Fruit fly (Drosophila melanogaster) whole organism, embryonic: Measurements from ENCODE around the gene Tusp.
A peak's percentile ranks its signal among the peaks of the same experiment; 100 is the strongest.

Experiments
- BEAF-32 ChIP-seq: fragments of 200-800 bp; sonication (Bioruptor generic); optimal IDR thresholded peaks from 3 replicates; lab custom pipeline; 2017; ENCODE audit warnings: missing biosample characterization, missing genetic modification characterization, mild to moderate bottlenecking, moderate library complexity, missing genetic modification reagents
- CG12744 ChIP-seq: fragments of 200-800 bp; sonication (Bioruptor generic); optimal IDR thresholded peaks from 2 replicates; lab custom pipeline; 2016; ENCODE audit warnings: missing biosample characterization, missing genetic modification characterization
- CG14860 ChIP-seq: fragments of 200-800 bp; sonication (Bioruptor generic); IDR thresholded peaks from 3 replicates; pipeline ENCODE4 v1.3.6; 2022; ENCODE audit warnings: missing biosample characterization, missing genetic modification characterization; ENCODE audit not compliant: partially characterized antibody
- CG17802 ChIP-seq: fragments of 200-800 bp; sonication (Bioruptor generic); optimal IDR thresholded peaks from 2 replicates; lab custom pipeline; 2018; ENCODE audit warnings: missing biosample characterization, mild to moderate bottlenecking, missing genetic modification characterization, moderate library complexity
- CG17829 ChIP-seq: fragments of 200-800 bp; optimal IDR thresholded peaks from 2 replicates; lab custom pipeline; 2019; ENCODE audit warnings: missing biosample characterization, mild to moderate bottlenecking, missing genetic modification characterization, moderate library complexity
- CG17912 ChIP-seq: fragments of 200-800 bp; sonication (Bioruptor generic); optimal IDR thresholded peaks from 2 replicates; lab custom pipeline; 2018; ENCODE audit warnings: missing biosample characterization, mild to moderate bottlenecking, missing genetic modification characterization
- CG18619 ChIP-seq: fragments of 200-800 bp; sonication (Bioruptor generic); optimal IDR thresholded peaks from 3 replicates; lab custom pipeline; 2017; ENCODE audit warnings: missing biosample characterization, mild to moderate bottlenecking, missing genetic modification characterization
- CG2712 ChIP-seq: fragments of 200-800 bp; optimal IDR thresholded peaks from 3 replicates; lab custom pipeline; 2019; ENCODE audit warnings: missing biosample characterization, mild to moderate bottlenecking, missing genetic modification characterization, moderate library complexity
- CG3995 ChIP-seq: fragments of 200-800 bp; sonication (Bioruptor generic); optimal IDR thresholded peaks from 3 replicates; lab custom pipeline; 2016; ENCODE audit warnings: missing biosample characterization, missing genetic modification characterization
- CG4360 ChIP-seq: fragments of 200-800 bp; sonication (Bioruptor generic); IDR thresholded peaks from 2 replicates; pipeline ENCODE4 v1.3.6; 2022; ENCODE audit warnings: missing biosample characterization, missing genetic modification characterization
- CG6791 ChIP-seq: fragments of 200-800 bp; sonication (Bioruptor generic); IDR thresholded peaks from 3 replicates; pipeline ENCODE4 v1.3.6; 2022; ENCODE audit warnings: missing biosample characterization, missing genetic modification characterization; ENCODE audit not compliant: partially characterized antibody
- CG7271 ChIP-seq: fragments of 200-800 bp; sonication (Bioruptor generic); optimal IDR thresholded peaks from 2 replicates; lab custom pipeline; 2018; ENCODE audit warnings: missing biosample characterization, mild to moderate bottlenecking, missing genetic modification characterization, moderate library complexity
- CG8290 ChIP-seq, 3 experiments: fragments of 200-800 bp; sonication (Bioruptor generic); optimal IDR thresholded peaks; 2 replicates each; lab custom pipeline; 2016 to 2019; ENCODE audit warnings: missing biosample characterization in 3 of 3, missing genetic modification characterization in 3 of 3, mild to moderate bottlenecking in 2 of 3, moderate library complexity in 1 of 3
- CG8359 ChIP-seq: fragments of 200-800 bp; sonication (Bioruptor generic); optimal IDR thresholded peaks from 2 replicates; lab custom pipeline; 2017; ENCODE audit warnings: missing biosample characterization, mild to moderate bottlenecking, missing genetic modification characterization, borderline replicate concordance
- CG9437 ChIP-seq: fragments of 200-800 bp; sonication (Bioruptor generic); optimal IDR thresholded peaks from 2 replicates; lab custom pipeline; 2018; ENCODE audit warnings: missing biosample characterization, mild to moderate bottlenecking, missing genetic modification characterization
- CTCF ChIP-seq: fragments of 200-800 bp; sonication (Bioruptor generic); optimal IDR thresholded peaks from 2 replicates; lab custom pipeline; 2017; ENCODE audit warnings: missing biosample characterization, mild to moderate bottlenecking, missing genetic modification characterization, moderate library complexity
- CkIIα-i1 ChIP-seq: fragments of 200-800 bp; sonication (Bioruptor generic); IDR thresholded peaks from 2 replicates; pipeline ENCODE4 v1.3.6; 2022; ENCODE audit warnings: missing biosample characterization, missing genetic modification characterization
- CrebB ChIP-seq: fragments of 200-800 bp; sonication (Bioruptor generic); optimal IDR thresholded peaks from 3 replicates; lab custom pipeline; 2018; ENCODE audit warnings: missing biosample characterization, mild to moderate bottlenecking, missing genetic modification characterization
- E2f2 ChIP-seq: fragments of 200-800 bp; sonication (Bioruptor generic); IDR thresholded peaks from 2 replicates; pipeline ENCODE4 v1.3.6; 2022; ENCODE audit warnings: missing biosample characterization, missing genetic modification characterization
- Elba2 ChIP-seq: fragments of 200-800 bp; sonication (Bioruptor generic); optimal IDR thresholded peaks from 3 replicates; lab custom pipeline; 2016; ENCODE audit warnings: missing biosample characterization, missing genetic modification characterization
- Ets65A ChIP-seq: fragments of 200-800 bp; sonication (Bioruptor generic); peaks from one replicate; lab custom pipeline; 2016; ENCODE audit warnings: missing biosample characterization, missing genetic modification characterization
- Ets97D ChIP-seq: fragments of 200-800 bp; sonication (Bioruptor generic); optimal IDR thresholded peaks from 3 replicates; lab custom pipeline; 2016; ENCODE audit warnings: missing biosample characterization, missing genetic modification characterization
- Gug ChIP-seq: fragments of 200-800 bp; sonication (Bioruptor generic); IDR thresholded peaks from 4 replicates; pipeline ENCODE4 v1.3.6; 2022; ENCODE audit warnings: missing biosample characterization, missing genetic modification characterization
- HHEX ChIP-seq: fragments of 200-800 bp; sonication (Bioruptor generic); optimal IDR thresholded peaks from 3 replicates; lab custom pipeline; 2017; ENCODE audit warnings: missing biosample characterization, mild to moderate bottlenecking, missing genetic modification characterization, missing genetic modification reagents
- Lhr ChIP-seq: fragments of 200-800 bp; sonication (Bioruptor generic); optimal IDR thresholded peaks from 3 replicates; lab custom pipeline; 2017; ENCODE audit warnings: mild to moderate bottlenecking, missing biosample characterization, missing genetic modification reagents, missing genetic modification characterization
- MESR4 ChIP-seq: fragments of 200-800 bp; sonication (Bioruptor generic); optimal IDR thresholded peaks from 2 replicates; lab custom pipeline; 2018; ENCODE audit warnings: missing biosample characterization, mild to moderate bottlenecking, missing genetic modification characterization, moderate library complexity
- MTF-1 ChIP-seq: fragments of 200-800 bp; sonication (Bioruptor generic); optimal IDR thresholded peaks from 2 replicates; lab custom pipeline; 2018; ENCODE audit warnings: missing biosample characterization, mild to moderate bottlenecking, missing genetic modification characterization, borderline replicate concordance
- Mrtf ChIP-seq: fragments of 200-800 bp; sonication (Bioruptor generic); IDR thresholded peaks from 3 replicates; pipeline ENCODE4 v1.3.6; 2022; ENCODE audit warnings: missing biosample characterization, missing genetic modification characterization
- Neu2 ChIP-seq: fragments of 200-800 bp; sonication (Bioruptor generic); optimal IDR thresholded peaks from 3 replicates; lab custom pipeline; 2016; ENCODE audit warnings: missing biosample characterization, missing genetic modification characterization, borderline replicate concordance
- PHDP ChIP-seq: fragments of 200-800 bp; sonication (Bioruptor generic); optimal IDR thresholded peaks from 3 replicates; lab custom pipeline; 2018; ENCODE audit warnings: missing biosample characterization, mild to moderate bottlenecking, missing genetic modification characterization, moderate library complexity
- Pdp1 ChIP-seq, 2 experiments: fragments of 200-800 bp; sonication (Bioruptor generic); optimal IDR thresholded peaks; 3 replicates each; lab custom pipeline; 2016; ENCODE audit warnings: missing biosample characterization in 2 of 2, missing genetic modification characterization in 2 of 2, mild to moderate bottlenecking in 1 of 2, moderate library complexity in 1 of 2
- Scr ChIP-seq: fragments of 200-800 bp; sonication (Bioruptor generic); IDR thresholded peaks from 2 replicates; pipeline ENCODE4 v1.3.6; 2022; ENCODE audit warnings: missing biosample characterization, missing genetic modification characterization; ENCODE audit not compliant: partially characterized antibody
- Sox100B ChIP-seq: fragments of 200-800 bp; sonication (Bioruptor generic); optimal IDR thresholded peaks from 3 replicates; lab custom pipeline; 2018; ENCODE audit warnings: missing biosample characterization, mild to moderate bottlenecking, missing genetic modification characterization
- bcd ChIP-seq: fragments of 200-800 bp; sonication (Bioruptor generic); optimal IDR thresholded peaks from 2 replicates; lab custom pipeline; 2017; ENCODE audit warnings: missing biosample characterization, mild to moderate bottlenecking, missing genetic modification characterization
- br ChIP-seq: fragments of >200 bp; optimal IDR thresholded peaks from 2 replicates; lab custom pipeline; 2017
- dm ChIP-seq: fragments of 200-800 bp; sonication (Bioruptor generic); optimal IDR thresholded peaks from 3 replicates; lab custom pipeline; 2016; ENCODE audit warnings: missing biosample characterization, missing genetic modification characterization
- en ChIP-seq: fragments of 200-800 bp; sonication (Bioruptor generic); optimal IDR thresholded peaks from 2 replicates; lab custom pipeline; 2016; ENCODE audit warnings: missing biosample characterization, missing genetic modification characterization
- esg ChIP-seq: fragments of 200-800 bp; sonication (Bioruptor generic); conservative IDR thresholded peaks from 2 replicates; pipeline ENCODE4 v1.3.6; 2022; ENCODE audit warnings: missing biosample characterization, missing genetic modification characterization
- exex ChIP-seq: fragments of 200-800 bp; sonication (Bioruptor generic); optimal IDR thresholded peaks from 4 replicates; lab custom pipeline; 2018; ENCODE audit warnings: missing biosample characterization, mild to moderate bottlenecking, missing genetic modification characterization, moderate library complexity
- h ChIP-seq: fragments of >200 bp; optimal IDR thresholded peaks from 2 replicates; lab custom pipeline; 2017
- ind ChIP-seq: fragments of 200-800 bp; sonication (Bioruptor generic); optimal IDR thresholded peaks from 3 replicates; lab custom pipeline; 2016; ENCODE audit warnings: missing biosample characterization, missing genetic modification characterization
- lbe ChIP-seq: fragments of 200-800 bp; sonication (Bioruptor generic); optimal IDR thresholded peaks from 2 replicates; lab custom pipeline; 2016; ENCODE audit warnings: missing biosample characterization, mild to moderate bottlenecking, missing genetic modification characterization
- lola ChIP-seq, 3 experiments: fragments of >200 bp in 2 of 3; fragments of 200-800 bp in 1 of 3; sonication (Bioruptor generic) in 1 of 3; optimal IDR thresholded peaks; 2 replicates each; lab custom pipeline; 2017 to 2019; ENCODE audit warnings: missing biosample characterization in 3 of 3, missing genetic modification characterization in 3 of 3, mild to moderate bottlenecking in 1 of 3, moderate library complexity in 1 of 3
- maf-S ChIP-seq: fragments of 200-800 bp; sonication (Bioruptor generic); optimal IDR thresholded peaks from 2 replicates; lab custom pipeline; 2016; ENCODE audit warnings: missing biosample characterization, missing genetic modification characterization
- p53 ChIP-seq: fragments of 200-800 bp; sonication (Bioruptor generic); optimal IDR thresholded peaks from 2 replicates; lab custom pipeline; 2016; ENCODE audit warnings: missing biosample characterization, missing genetic modification characterization
- pzg ChIP-seq: fragments of 200-800 bp; sonication (Bioruptor generic); optimal IDR thresholded peaks from 3 replicates; lab custom pipeline; 2018; ENCODE audit warnings: missing biosample characterization, mild to moderate bottlenecking, missing genetic modification characterization, moderate library complexity
- row ChIP-seq: fragments of 200-800 bp; sonication (Bioruptor generic); IDR thresholded peaks from 3 replicates; pipeline ENCODE4 v1.3.6; 2022; ENCODE audit warnings: missing biosample characterization, missing genetic modification characterization
- seq ChIP-seq: fragments of 200-800 bp; sonication (Bioruptor generic); IDR thresholded peaks from 2 replicates; pipeline ENCODE4 v1.3.6; 2022; ENCODE audit warnings: missing biosample characterization, missing genetic modification characterization
- shn ChIP-seq: fragments of 200-800 bp; sonication (Bioruptor generic); optimal IDR thresholded peaks from 3 replicates; lab custom pipeline; 2016; ENCODE audit warnings: missing biosample characterization, missing genetic modification characterization
- sug ChIP-seq: fragments of 200-800 bp; optimal IDR thresholded peaks from 2 replicates; lab custom pipeline; 2019; ENCODE audit warnings: missing biosample characterization, mild to moderate bottlenecking, missing genetic modification characterization, moderate library complexity

Tusp gene

dm6 chr3R:27558660-27559319 is 48.9 kb upstream of the Tusp start, which contains the start of gene Klp98A (continued):
- TF ChIP-seq CG2712 (tag; lab: Kevin White, UChicago) (peak; percentile 50), CG8290 (GFP tag; optimal IDR thresholded peaks at IDR 0.05; lab: Kevin White, UChicago) (peak; percentile 40), CG8290 (tag; optimal IDR thresholded peaks at IDR 0.05; lab: Kevin White, UChicago) (peak in 1 of 2 experiments; percentile 82), Scr (GFP tag; lab: Robert Waterston, UW) (no peak), lbe (GFP tag; lab: Kevin White, UChicago) (no peak), exex (tag; lab: Kevin White, UChicago) (no peak), HHEX (GFP tag; lab: Kevin White, UChicago) (no peak), CkIIα-i1 (GFP tag; lab: Robert Waterston, UW) (no peak), MESR4 (GFP tag; lab: Kevin White, UChicago) (peak; percentile 65), CG6791 (GFP tag; lab: Robert Waterston, UW) (no peak), MTF-1 (peak; percentile 41), BEAF-32 (peak; percentile 49), shn (GFP tag; lab: Kevin White, UChicago) (no peak), esg (no peak), p53 (GFP tag; lab: Kevin White, UChicago) (peak; percentile 10), en (GFP tag; lab: Kevin White, UChicago) (no peak), CrebB (peak; percentile 41), Gug (GFP tag; lab: Robert Waterston, UW) (no peak), Ets65A (GFP tag; lab: Kevin White, UChicago) (peak; percentile 81), CG7271 (tag; lab: Kevin White, UChicago) (no peak), maf-S (GFP tag; lab: Kevin White, UChicago) (peak; percentile 1), Pdp1 (GFP tag; optimal IDR thresholded peaks at IDR 0.05; lab: Kevin White, UChicago) (peak in 1 of 2 experiments; percentile 67), Neu2 (GFP tag; lab: Kevin White, UChicago) (no peak), row (GFP tag; lab: Robert Waterston, UW) (peak; percentile 15; the same call in 1 of the 3 replicates), CG17912 (GFP tag; lab: Kevin White, UChicago) (peak; percentile 14), sug (tag; lab: Kevin White, UChicago) (peak; percentile 22), ind (GFP tag; lab: Kevin White, UChicago) (no peak), seq (GFP tag; lab: Robert Waterston, UW) (no peak), bcd (GFP tag; lab: Kevin White, UChicago) (no peak), h (lab: Kevin White, UChicago) (no peak), Ets97D (peak; percentile 58), CG8359 (GFP tag; lab: Kevin White, UChicago) (peak; percentile 9), CG9437 (GFP tag; lab: Kevin White, UChicago) (no peak), CG17829 (tag; lab: Kevin White, UChicago) (peak; percentile 54), Lhr (GFP tag; lab: Kevin White, UChicago) (peak; percentile 82), CG17802 (tag; lab: Kevin White, UChicago) (no peak), Elba2 (peak; percentile 48), pzg (GFP tag; lab: Kevin White, UChicago) (peak; percentile 95), CG18619 (peak; percentile 6), dm (GFP tag; lab: Kevin White, UChicago) (peak; percentile 1), Sox100B (GFP tag; lab: Kevin White, UChicago) (no peak), lola (GFP tag; optimal IDR thresholded peaks at IDR 0.05; lab: Kevin White, UChicago) (no peak), CG14860 (GFP tag; lab: Robert Waterston, UW) (no peak), br (no peak), E2f2 (GFP tag; lab: Robert Waterston, UW) (peak; percentile 63), Mrtf (GFP tag; lab: Robert Waterston, UW) (no peak), CG3995 (GFP tag; lab: Kevin White, UChicago) (no peak), PHDP (tag; lab: Kevin White, UChicago) (peak; percentile 8), CG12744 (GFP tag; lab: Kevin White, UChicago) (no peak), CG4360 (GFP tag; lab: Robert Waterston, UW) (peak; percentile 84), CTCF (GFP tag; lab: Kevin White, UChicago) (peak; percentile 69)
